Worm (Caenorhabditis elegans) whole organism, L1 larva: ENCODE results near the gene str-260.
"Not testable (repeated sequence)": the region's sequence is repeated elsewhere in the genome, so short reads cannot be mapped to it uniquely, and the experiment has no call there.

ENCODE experiments used
- Y116A8C.19 ChIP-seq: sonication (generic microtip); optimal IDR thresholded peaks from 2 replicates; lab custom pipeline; 2016; ENCODE audit warnings: missing compliant biosample characterization, missing genetic modification characterization, borderline replicate concordance
- aha-1 ChIP-seq: fragments of 150-350 bp; optimal IDR thresholded peaks from 2 replicates; lab custom pipeline; 2014; ENCODE audit warnings: missing biosample characterization, missing genetic modification characterization
- aly-2 ChIP-seq: fragments of 150-350 bp; optimal IDR thresholded peaks from 2 replicates; lab custom pipeline; 2014; ENCODE audit warnings: missing biosample characterization, missing genetic modification characterization
- ceh-82 ChIP-seq, 3 experiments: fragments of 150-350 bp in 1 of 3; sonication (generic microtip) in 2 of 3; optimal IDR thresholded peaks; 2 replicates each; lab custom pipeline; 2014 to 2017; ENCODE audit warnings: missing biosample characterization in 3 of 3, missing genetic modification characterization in 3 of 3
- ceh-88 ChIP-seq: fragments of 200-800 bp; sonication (Bioruptor generic); IDR thresholded peaks from 2 replicates; pipeline ENCODE4 v1.3.6; 2022; ENCODE audit warnings: missing genetic modification characterization, missing compliant biosample characterization
- dsc-1 ChIP-seq: sonication (generic microtip); optimal IDR thresholded peaks from 2 replicates; lab custom pipeline; 2016; ENCODE audit warnings: mild to moderate bottlenecking, missing genetic modification characterization, missing compliant biosample characterization
- elt-2 ChIP-seq: sonication (generic microtip); optimal IDR thresholded peaks from 2 replicates; lab custom pipeline; 2016; ENCODE audit warnings: missing genetic modification characterization, mild to moderate bottlenecking, inconsistent platforms, missing compliant biosample characterization, missing genetic modification reagents
- elt-3 ChIP-seq, 6 experiments: fragments of 150-350 bp in 1 of 6; sonication (generic microtip); optimal IDR thresholded peaks; 2 replicates each; lab custom pipeline; 2017 to 2018; ENCODE audit warnings: missing biosample characterization in 6 of 6, missing genetic modification characterization in 6 of 6, inconsistent platforms in 1 of 6
- ets-5 ChIP-seq: fragments of 200-800 bp; sonication (Bioruptor generic); IDR thresholded peaks from 2 replicates; pipeline ENCODE4 v1.3.6; 2022; ENCODE audit warnings: missing genetic modification characterization, missing compliant biosample characterization
- grh-1 ChIP-seq: fragments of 200-800 bp; sonication (Bioruptor generic); IDR thresholded peaks from 2 replicates; pipeline ENCODE4 v1.3.6; 2022; ENCODE audit warnings: missing genetic modification reagents, missing genetic modification characterization, missing compliant biosample characterization
- hpl-2 ChIP-seq: fragments of 150-350 bp; optimal IDR thresholded peaks from 2 replicates; lab custom pipeline; 2014; ENCODE audit warnings: missing biosample characterization, missing genetic modification reagents, missing genetic modification characterization
- irx-1 ChIP-seq: sonication (generic microtip); optimal IDR thresholded peaks from 2 replicates; lab custom pipeline; 2016; ENCODE audit warnings: missing genetic modification characterization, missing compliant biosample characterization
- jun-1 ChIP-seq: fragments of 150-350 bp; optimal IDR thresholded peaks from 2 replicates; lab custom pipeline; 2014; ENCODE audit warnings: missing biosample characterization, missing genetic modification reagents, missing genetic modification characterization
- lin-13 ChIP-seq: fragments of 150-350 bp; optimal IDR thresholded peaks from 2 replicates; lab custom pipeline; 2014; ENCODE audit warnings: missing biosample characterization, missing genetic modification reagents, missing genetic modification characterization
- lin-14 ChIP-seq: fragments of 200-800 bp; sonication (Bioruptor generic); optimal IDR thresholded peaks from 2 replicates; lab custom pipeline; 2018; ENCODE audit warnings: mild to moderate bottlenecking, missing genetic modification characterization, moderate library complexity, missing compliant biosample characterization
- lsy-2 ChIP-seq, 2 experiments: fragments of 150-350 bp; optimal IDR thresholded peaks; 2 replicates each; lab custom pipeline; 2014; ENCODE audit warnings: missing biosample characterization in 2 of 2, missing genetic modification characterization in 2 of 2
- nhr-20 ChIP-seq: sonication (generic microtip); optimal IDR thresholded peaks from 2 replicates; lab custom pipeline; 2016; ENCODE audit warnings: mild to moderate bottlenecking, missing genetic modification characterization, missing compliant biosample characterization
- nhr-237 ChIP-seq: fragments of 150-350 bp; optimal IDR thresholded peaks from 2 replicates; lab custom pipeline; 2014; ENCODE audit warnings: missing biosample characterization, missing genetic modification characterization
- nhr-28 ChIP-seq: fragments of 150-350 bp; optimal IDR thresholded peaks from 2 replicates; lab custom pipeline; 2014; ENCODE audit warnings: missing biosample characterization, missing genetic modification characterization
- nhr-71 ChIP-seq: sonication (generic microtip); optimal IDR thresholded peaks from 2 replicates; lab custom pipeline; 2016; ENCODE audit warnings: mild to moderate bottlenecking, missing genetic modification characterization, moderate library complexity, missing compliant biosample characterization
- nhr-90 ChIP-seq: sonication (generic microtip); optimal IDR thresholded peaks from 2 replicates; lab custom pipeline; 2016; ENCODE audit warnings: mild to moderate bottlenecking, missing genetic modification characterization, missing compliant biosample characterization; ENCODE audit not compliant: poor library complexity
- pag-3 ChIP-seq: sonication (generic microtip); optimal IDR thresholded peaks from 2 replicates; lab custom pipeline; 2017; ENCODE audit warnings: missing genetic modification characterization, mild to moderate bottlenecking, missing compliant biosample characterization, antibody characterized with exemption, borderline replicate concordance; ENCODE audit not compliant: insufficient read depth
- pax-3 ChIP-seq: fragments of 200-800 bp; sonication (Bioruptor generic); optimal IDR thresholded peaks from 2 replicates; lab custom pipeline; 2018; ENCODE audit warnings: mild to moderate bottlenecking, missing genetic modification characterization, moderate library complexity, missing compliant biosample characterization
- rnt-1 ChIP-seq: sonication (generic microtip); optimal IDR thresholded peaks from 2 replicates; lab custom pipeline; 2016; ENCODE audit warnings: mild to moderate bottlenecking, missing genetic modification characterization, moderate library complexity, missing compliant biosample characterization
- skn-1 ChIP-seq: fragments of 150-350 bp; optimal IDR thresholded peaks from 2 replicates; lab custom pipeline; 2014; ENCODE audit warnings: missing biosample characterization, missing genetic modification characterization
- snpc-4 ChIP-seq: fragments of 150-350 bp; optimal IDR thresholded peaks from 2 replicates; lab custom pipeline; 2014; ENCODE audit warnings: missing biosample characterization, missing genetic modification characterization
- snu-23 ChIP-seq: sonication (generic microtip); optimal IDR thresholded peaks from 2 replicates; lab custom pipeline; 2016; ENCODE audit warnings: missing genetic modification characterization, missing compliant biosample characterization
- sptf-1 ChIP-seq: fragments of 150-350 bp; optimal IDR thresholded peaks from 2 replicates; lab custom pipeline; 2014; ENCODE audit warnings: missing biosample characterization, missing genetic modification characterization
- swsn-7 ChIP-seq: sonication (generic microtip); optimal IDR thresholded peaks from 2 replicates; lab custom pipeline; 2016; ENCODE audit warnings: missing genetic modification characterization, missing compliant biosample characterization
- tbx-2 ChIP-seq: sonication (generic microtip); optimal IDR thresholded peaks from 2 replicates; lab custom pipeline; 2016; ENCODE audit warnings: missing genetic modification characterization, missing compliant biosample characterization
- unc-30 ChIP-seq: sonication (generic microtip); optimal IDR thresholded peaks from 2 replicates; lab custom pipeline; 2017; ENCODE audit warnings: missing biosample characterization, missing genetic modification characterization
- unc-98 ChIP-seq: fragments of 200-800 bp; sonication (Bioruptor generic); IDR thresholded peaks from 2 replicates; pipeline ENCODE4 v1.3.6; 2022; ENCODE audit warnings: missing genetic modification characterization, missing compliant biosample characterization
- zag-1 ChIP-seq: fragments of 150-350 bp; optimal IDR thresholded peaks from 2 replicates; lab custom pipeline; 2014; ENCODE audit warnings: missing biosample characterization, missing genetic modification characterization

The str-260 gene

ce11 chrV:3505745-3506144, 21.2 kb upstream of the str-260 start (continued):
- no peak for TF ChIP-seq aha-1

- TF ChIP-seq snu-23 (GFP tag; lab: Kevin White, UChicago); skn-1; lin-14 (GFP tag; lab: Kevin White, UChicago): not testable (repeated sequence)
Observed at ce11 chrV:3506252-3506651, 20.7 kb upstream of the str-260 start, which contains the start of gene ugt-64. TSS of gene ugt-64 (minus strand) at chrV:3506352.

ce11 chrV:3507691-3508090, 19.3 kb upstream of the str-260 start, which contains the start of gene str-225:
TSS of gene str-225 (plus strand) at chrV:3507822.
- TF ChIP-seq aly-2 (tag; lab: Kevin White, UChicago), result no peak
- no peak for TF ChIP-seq lin-13 (GFP tag; lab: Kevin White, UChicago)
- no peak for TF ChIP-seq pax-3
- TF ChIP-seq zag-1, result no peak
- no peak for TF ChIP-seq elt-2
- TF ChIP-seq lsy-2 (tag; optimal IDR thresholded peaks at IDR 0.05; lab: Kevin White, UChicago), result no peak
- no peak for TF ChIP-seq tbx-2 (tag; lab: Kevin White, UChicago)
- TF ChIP-seq nhr-237 (tag; lab: Kevin White, UChicago), result no peak
- no peak for TF ChIP-seq Y116A8C.19 (tag; lab: Kevin White, UChicago)
- no peak for TF ChIP-seq ets-5 (GFP tag; lab: Robert Waterston, UW)
- no peak for TF ChIP-seq jun-1 (tag; lab: Kevin White, UChicago)
- no peak for TF ChIP-seq grh-1 (GFP tag; lab: Robert Waterston, UW)
- TF ChIP-seq unc-30 (tag; lab: Kevin White, UChicago), result no peak
- TF ChIP-seq pag-3 (tag; lab: Kevin White, UChicago), result no peak
- no peak for TF ChIP-seq nhr-28 (tag; lab: Kevin White, UChicago)
- no peak for TF ChIP-seq dsc-1 (tag; lab: Kevin White, UChicago)
- no peak for TF ChIP-seq sptf-1 (tag; lab: Kevin White, UChicago)
- TF ChIP-seq aha-1, result no peak

- TF ChIP-seq nhr-20 (tag; lab: Kevin White, UChicago) (no peak), irx-1 (tag; lab: Kevin White, UChicago) (no peak), snpc-4 (tag; lab: Kevin White, UChicago) (no peak), jun-1 (tag; lab: Kevin White, UChicago) (no peak)
- TF ChIP-seq, all 84 proteins: peak for 0
Observed at ce11 chrV:3509878-3510277, 17.1 kb upstream of the str-260 start, which contains the start of gene str-228. TSS of gene str-228 (plus strand) at chrV:3510178.

- TF ChIP-seq tbx-2 (tag; lab: Kevin White, UChicago) (no peak), aha-1 (no peak), jun-1 (tag; lab: Kevin White, UChicago) (no peak), swsn-7 (tag; lab: Kevin White, UChicago) (no peak), hpl-2 (GFP tag; lab: Kevin White, UChicago) (no peak), dsc-1 (tag; lab: Kevin White, UChicago) (no peak), Y116A8C.19 (tag; lab: Kevin White, UChicago) (no peak), nhr-90 (tag; lab: Kevin White, UChicago) (no peak), ceh-82 (tag; optimal IDR thresholded peaks at IDR 0.05; lab: Kevin White, UChicago) (no peak), rnt-1 (tag; lab: Kevin White, UChicago) (no peak), elt-2 (no peak), nhr-71 (tag; lab: Kevin White, UChicago) (no peak), unc-30 (tag; lab: Kevin White, UChicago) (no peak), elt-3 (tag; optimal IDR thresholded peaks at IDR 0.05; lab: Kevin White, UChicago) (no peak), unc-98 (GFP tag; lab: Robert Waterston, UW) (no peak), ceh-88 (no peak)
- TF ChIP-seq, all 84 proteins: peak for 0
Observed at ce11 chrV:3512381-3512780, 14.6 kb upstream of the str-260 start, which contains the start of gene str-226. TSS of gene str-226 (plus strand) at chrV:3512681.
